Worm (Caenorhabditis elegans): Measurements from ENCODE around the gene str-141.
"Not testable (repeated sequence)": the region's sequence is repeated elsewhere in the genome, so short reads cannot be mapped to it uniquely, and the experiment has no call there.

The str-141 gene

DNA sequence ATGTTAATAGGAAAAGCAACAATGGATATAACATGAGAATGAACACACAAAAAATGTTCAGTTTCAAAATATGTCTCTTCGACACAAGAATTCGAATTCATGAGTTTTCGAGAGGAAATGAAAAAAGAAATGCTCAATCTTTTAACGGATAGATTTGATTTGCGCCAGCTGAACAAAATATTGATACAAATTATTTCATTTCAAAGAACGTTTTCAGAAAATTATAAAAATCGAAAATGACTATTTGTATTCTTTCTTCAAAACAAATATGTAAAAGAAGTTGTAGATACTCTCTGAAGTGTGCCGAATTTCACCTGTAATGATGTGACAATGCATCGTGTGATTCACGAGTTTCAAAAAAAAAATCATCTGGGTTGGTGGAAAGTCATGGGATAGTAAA lies 23.1 kb downstream of the str-141 start, which contains the start of gene srh-47:
Gene srh-47, minus strand, starts transcription at position 101 of the 400 bp plus-strand sequence.
- TF ChIP-seq tbx-37 (GFP tag; conservative IDR thresholded peaks at IDR 0.05) (no peak), hmbx-1 (tag; optimal IDR thresholded peaks at IDR 0.05) (no peak), tra-4 (tag; optimal IDR thresholded peaks at IDR 0.05) (no peak), hmg-4 (GFP tag; optimal IDR thresholded peaks at IDR 0.05) (no peak), aly-1 (tag; optimal IDR thresholded peaks at IDR 0.05) (no peak), B0310.2 (tag; optimal IDR thresholded peaks at IDR 0.05) (no peak), scrt-1 (GFP tag; IDR thresholded peaks at IDR 0.05) (no peak), ceh-13 (GFP tag; optimal IDR thresholded peaks at IDR 0.05) (no peak), F13C5.2 (tag; optimal IDR thresholded peaks at IDR 0.05) (no peak), flt-1 (GFP tag; IDR thresholded peaks at IDR 0.05) (no peak), sea-1 (GFP tag; conservative IDR thresholded peaks at IDR 0.05) (no peak), ets-7 (tag; optimal IDR thresholded peaks at IDR 0.05) (no peak), ceh-36 (tag; optimal IDR thresholded peaks at IDR 0.05) (no peak), ama-1 (optimal IDR thresholded peaks at IDR 0.05) (no peak), tbx-11 (GFP tag; IDR thresholded peaks at IDR 0.05) (no peak), hnd-1 (tag; optimal IDR thresholded peaks at IDR 0.05) (no peak), pes-1 (GFP tag; IDR thresholded peaks at IDR 0.05) (no peak)

ce11 chrV:11299406-11299805 lies 24.2 kb downstream of the str-141 start:
- no peak for TF ChIP-seq ets-7 (tag; optimal IDR thresholded peaks at IDR 0.05)
- TF ChIP-seq hnd-1 (tag; optimal IDR thresholded peaks at IDR 0.05): no peak
- no peak for TF ChIP-seq scrt-1 (GFP tag; IDR thresholded peaks at IDR 0.05)
- no peak for TF ChIP-seq pes-1 (GFP tag; IDR thresholded peaks at IDR 0.05)
- TF ChIP-seq tra-4 (tag; optimal IDR thresholded peaks at IDR 0.05): no peak
- no peak for TF ChIP-seq ceh-36 (tag; optimal IDR thresholded peaks at IDR 0.05)
- no peak for TF ChIP-seq hmg-4 (GFP tag; optimal IDR thresholded peaks at IDR 0.05)
- no peak for TF ChIP-seq sea-1 (GFP tag; conservative IDR thresholded peaks at IDR 0.05)
- no peak for TF ChIP-seq F13C5.2 (tag; optimal IDR thresholded peaks at IDR 0.05)
- TF ChIP-seq hmbx-1 (tag; optimal IDR thresholded peaks at IDR 0.05): no peak
- TF ChIP-seq flt-1 (GFP tag; IDR thresholded peaks at IDR 0.05): no peak
- TF ChIP-seq ama-1 (optimal IDR thresholded peaks at IDR 0.05): no peak
- no peak for TF ChIP-seq aly-1 (tag; optimal IDR thresholded peaks at IDR 0.05)
- TF ChIP-seq ceh-13 (GFP tag; optimal IDR thresholded peaks at IDR 0.05): no peak
- TF ChIP-seq tbx-11 (GFP tag; IDR thresholded peaks at IDR 0.05): no peak
- no peak for TF ChIP-seq tbx-37 (GFP tag; conservative IDR thresholded peaks at IDR 0.05)

DNA sequence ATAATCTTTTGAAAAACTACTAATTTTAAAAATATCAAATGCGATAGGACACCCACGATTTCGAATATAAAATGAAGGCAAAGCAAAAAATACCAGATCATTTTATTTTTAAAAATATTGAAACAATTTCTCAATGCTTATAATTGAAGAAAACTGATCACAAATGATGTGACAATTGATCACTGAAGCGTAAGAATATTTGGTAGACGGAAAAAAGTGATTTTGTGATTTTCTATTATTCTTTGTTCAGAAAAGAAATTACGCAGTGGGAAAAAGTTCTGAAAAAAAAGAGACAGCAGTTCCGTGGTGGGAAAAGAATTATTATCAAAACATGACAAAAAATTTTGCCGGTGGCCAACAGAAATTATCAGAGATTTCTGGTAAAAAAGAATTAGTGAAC lies 25.0 kb downstream of the str-141 start, which contains the start of gene T03F7.5:
Gene T03F7.5, minus strand, starts transcription at position 101 of the 400 bp plus-strand sequence.
- TF ChIP-seq hmg-4 (GFP tag; optimal IDR thresholded peaks at IDR 0.05) (no peak), hmbx-1 (tag; optimal IDR thresholded peaks at IDR 0.05) (no peak), flt-1 (GFP tag; IDR thresholded peaks at IDR 0.05) (no peak), ceh-13 (GFP tag; optimal IDR thresholded peaks at IDR 0.05) (no peak), ama-1 (optimal IDR thresholded peaks at IDR 0.05) (no peak), F13C5.2 (tag; optimal IDR thresholded peaks at IDR 0.05) (no peak), hnd-1 (tag; optimal IDR thresholded peaks at IDR 0.05) (no peak), ceh-36 (tag; optimal IDR thresholded peaks at IDR 0.05) (no peak), sea-1 (GFP tag; conservative IDR thresholded peaks at IDR 0.05) (no peak), ets-7 (tag; optimal IDR thresholded peaks at IDR 0.05) (no peak), pes-1 (GFP tag; IDR thresholded peaks at IDR 0.05) (no peak), tbx-37 (GFP tag; conservative IDR thresholded peaks at IDR 0.05) (no peak), B0310.2 (tag; optimal IDR thresholded peaks at IDR 0.05) (no peak), tra-4 (tag; optimal IDR thresholded peaks at IDR 0.05) (no peak), scrt-1 (GFP tag; IDR thresholded peaks at IDR 0.05) (no peak), aly-1 (tag; optimal IDR thresholded peaks at IDR 0.05) (no peak), tbx-11 (GFP tag; IDR thresholded peaks at IDR 0.05) (no peak)

DNA sequence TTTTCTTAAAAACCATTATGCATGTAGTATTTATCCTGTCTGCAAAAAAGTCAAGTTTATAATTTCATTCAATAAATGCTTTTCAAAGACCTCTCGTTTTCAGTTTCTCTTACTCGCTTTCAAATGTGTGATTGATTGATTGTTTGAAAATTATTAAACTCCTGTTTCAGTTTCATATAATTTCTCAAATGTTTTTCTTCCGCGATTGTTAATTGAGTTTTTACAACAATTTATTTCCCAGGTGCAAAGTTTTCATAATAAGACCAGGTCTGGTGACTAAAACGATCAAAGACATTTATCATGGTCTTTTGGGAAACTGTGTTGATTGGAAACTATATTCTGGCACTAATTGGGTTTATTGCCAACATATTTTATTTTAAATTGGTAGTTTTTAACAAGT lies 29.2 kb downstream of the str-141 start, which contains the start of gene T03F7.6:
Gene T03F7.6, plus strand, starts transcription at position 301 of the 400 bp plus-strand sequence.
- TF ChIP-seq tbx-37 (GFP tag; conservative IDR thresholded peaks at IDR 0.05) (no peak), hmbx-1 (tag; optimal IDR thresholded peaks at IDR 0.05) (no peak)

DNA sequence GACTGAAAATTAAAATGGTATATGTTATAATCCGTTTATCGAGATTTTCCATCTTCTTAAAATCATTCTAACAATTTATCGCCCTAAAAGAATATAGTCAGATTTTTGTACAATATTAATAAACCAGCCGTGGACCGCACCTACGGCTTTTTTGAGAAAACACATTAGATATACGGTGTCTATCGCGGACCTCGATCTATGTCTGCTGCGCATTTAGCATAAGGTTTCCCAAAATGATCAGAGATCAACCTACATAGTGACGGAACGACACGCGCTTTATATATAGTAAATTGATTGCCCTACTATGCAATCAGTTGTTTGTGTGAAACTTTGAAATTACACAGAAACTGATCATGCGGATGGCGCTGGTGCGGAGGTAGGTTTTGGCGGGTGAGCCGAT lies 30.9 kb downstream of the str-141 start:
- TF ChIP-seq aly-1 (tag; optimal IDR thresholded peaks at IDR 0.05): no peak
- TF ChIP-seq pes-1 (GFP tag; IDR thresholded peaks at IDR 0.05): no peak
- no peak for TF ChIP-seq tbx-11 (GFP tag; IDR thresholded peaks at IDR 0.05)
- TF ChIP-seq flt-1 (GFP tag; IDR thresholded peaks at IDR 0.05): no peak
- TF ChIP-seq ceh-36 (tag; optimal IDR thresholded peaks at IDR 0.05): no peak
- no peak for TF ChIP-seq ama-1 (optimal IDR thresholded peaks at IDR 0.05)
- TF ChIP-seq hmg-4 (GFP tag; optimal IDR thresholded peaks at IDR 0.05): no peak
- TF ChIP-seq hnd-1 (tag; optimal IDR thresholded peaks at IDR 0.05): no peak
- no peak for TF ChIP-seq ceh-13 (GFP tag; optimal IDR thresholded peaks at IDR 0.05)
- TF ChIP-seq hmbx-1 (tag; optimal IDR thresholded peaks at IDR 0.05): no peak

DNA sequence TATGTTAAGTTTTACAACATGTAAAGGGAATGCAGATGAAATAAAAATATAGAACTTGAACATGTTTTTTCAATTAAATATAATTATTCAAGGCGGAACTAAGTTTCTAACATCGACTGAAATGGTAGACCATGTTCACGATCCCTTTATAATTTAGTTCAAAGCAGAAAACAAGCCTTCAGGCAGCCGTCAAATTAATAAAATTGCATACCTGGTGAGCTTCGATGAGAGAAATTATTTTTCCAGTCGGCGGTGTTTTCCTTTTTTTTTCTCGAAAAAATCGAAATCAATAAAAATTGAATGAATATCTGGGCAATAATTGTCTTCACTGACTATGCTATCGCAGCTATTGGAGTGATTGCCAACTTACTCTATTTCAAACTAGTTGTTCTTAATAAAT lies 32.7 kb downstream of the str-141 start, which contains the start of gene C03E10.1:
Gene C03E10.1, plus strand, starts transcription at position 301 of the 400 bp plus-strand sequence.
- TF ChIP-seq F13C5.2 (tag; optimal IDR thresholded peaks at IDR 0.05) (no peak), hmbx-1 (tag; optimal IDR thresholded peaks at IDR 0.05) (no peak), pes-1 (GFP tag; IDR thresholded peaks at IDR 0.05) (no peak), flt-1 (GFP tag; IDR thresholded peaks at IDR 0.05) (no peak), tbx-11 (GFP tag; IDR thresholded peaks at IDR 0.05) (no peak), ceh-36 (tag; optimal IDR thresholded peaks at IDR 0.05) (no peak), scrt-1 (GFP tag; IDR thresholded peaks at IDR 0.05) (no peak), tra-4 (tag; optimal IDR thresholded peaks at IDR 0.05) (no peak), ets-7 (tag; optimal IDR thresholded peaks at IDR 0.05) (no peak), hnd-1 (tag; optimal IDR thresholded peaks at IDR 0.05) (no peak), tbx-37 (GFP tag; conservative IDR thresholded peaks at IDR 0.05) (no peak), hmg-4 (GFP tag; optimal IDR thresholded peaks at IDR 0.05) (no peak), B0310.2 (tag; optimal IDR thresholded peaks at IDR 0.05) (no peak), ama-1 (optimal IDR thresholded peaks at IDR 0.05) (no peak), ceh-13 (GFP tag; optimal IDR thresholded peaks at IDR 0.05) (no peak)

DNA sequence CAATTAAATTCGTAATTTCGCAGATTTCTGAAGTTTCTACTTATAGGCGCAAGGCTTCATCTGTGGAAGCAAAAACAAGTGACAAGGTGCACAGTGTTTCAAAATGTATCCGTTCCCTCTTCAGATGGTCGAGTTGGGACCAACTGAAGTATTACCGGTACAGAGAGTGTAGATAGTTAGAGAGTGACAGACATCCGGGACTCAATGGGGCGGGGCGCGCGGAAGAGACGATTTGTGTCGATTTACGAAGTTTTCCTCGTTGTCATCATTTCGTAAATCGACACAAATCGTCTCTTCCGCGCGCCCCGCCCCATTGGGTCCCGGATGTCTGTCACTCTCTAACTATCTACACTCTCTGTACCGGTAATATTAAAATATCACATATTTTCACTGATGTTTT lies 37.5 kb downstream of the str-141 start, which contains the start of gene C03E10.3:
Gene C03E10.3, plus strand, starts transcription at position 301 of the 400 bp plus-strand sequence.
- not testable (repeated sequence) for TF ChIP-seq scrt-1 (GFP tag; IDR thresholded peaks at IDR 0.05); ets-7 (tag; optimal IDR thresholded peaks at IDR 0.05); B0310.2 (tag; optimal IDR thresholded peaks at IDR 0.05)
